Worm (Caenorhabditis elegans) whole organism, early embryonic: ENCODE data around the gene clec-19.

Source experiments
- B0310.2 ChIP-seq: sonication (generic microtip); optimal IDR thresholded peaks from 2 replicates; lab custom pipeline; 2016; ENCODE audit warnings: mild to moderate bottlenecking, missing genetic modification characterization, missing compliant biosample characterization
- F13C5.2 ChIP-seq: sonication (generic microtip); optimal IDR thresholded peaks from 2 replicates; lab custom pipeline; 2017; ENCODE audit warnings: mild to moderate bottlenecking, missing genetic modification characterization, inconsistent platforms, missing compliant biosample characterization
- aly-1 ChIP-seq: sonication (generic microtip); optimal IDR thresholded peaks from 2 replicates; lab custom pipeline; 2016; ENCODE audit warnings: missing genetic modification characterization, missing compliant biosample characterization
- ama-1 ChIP-seq: fragments of 150-350 bp; optimal IDR thresholded peaks from 2 replicates; lab custom pipeline; 2014
- ceh-13 ChIP-seq: fragments of 200-800 bp; sonication (Bioruptor generic); optimal IDR thresholded peaks from 2 replicates; lab custom pipeline; 2018; ENCODE audit warnings: mild to moderate bottlenecking, missing genetic modification characterization, missing compliant biosample characterization
- ceh-36 ChIP-seq: sonication (generic microtip); optimal IDR thresholded peaks from 2 replicates; lab custom pipeline; 2016; ENCODE audit warnings: missing genetic modification characterization, inconsistent platforms, missing compliant biosample characterization
- ets-7 ChIP-seq: sonication (generic microtip); optimal IDR thresholded peaks from 2 replicates; lab custom pipeline; 2016; ENCODE audit warnings: missing genotype, missing genetic modification characterization, missing compliant biosample characterization
- flt-1 ChIP-seq: fragments of 200-800 bp; sonication (Bioruptor generic); IDR thresholded peaks from 2 replicates; pipeline ENCODE4 v1.3.6; 2022; ENCODE audit warnings: missing genetic modification characterization, missing compliant biosample characterization
- hmbx-1 ChIP-seq: sonication (generic microtip); optimal IDR thresholded peaks from 2 replicates; lab custom pipeline; 2016; ENCODE audit warnings: mild to moderate bottlenecking, missing genetic modification characterization, missing compliant biosample characterization
- hmg-4 ChIP-seq: fragments of 200-800 bp; sonication (Bioruptor generic); optimal IDR thresholded peaks from 2 replicates; lab custom pipeline; 2018; ENCODE audit warnings: mild to moderate bottlenecking, missing genetic modification characterization, missing compliant biosample characterization
- hnd-1 ChIP-seq: sonication (generic microtip); optimal IDR thresholded peaks from 2 replicates; lab custom pipeline; 2016; ENCODE audit warnings: missing genetic modification characterization, missing compliant biosample characterization
- pes-1 ChIP-seq: fragments of 200-800 bp; sonication (Bioruptor generic); IDR thresholded peaks from 2 replicates; pipeline ENCODE4 v1.3.6; 2022; ENCODE audit warnings: missing genetic modification reagents, missing genetic modification characterization, missing compliant biosample characterization
- scrt-1 ChIP-seq: fragments of 200-800 bp; sonication (Bioruptor generic); IDR thresholded peaks from 2 replicates; pipeline ENCODE4 v1.3.6; 2022; ENCODE audit warnings: missing genetic modification characterization, missing compliant biosample characterization
- sea-1 ChIP-seq: fragments of 200-800 bp; sonication (Bioruptor generic); conservative IDR thresholded peaks from 2 replicates; pipeline ENCODE4 v1.3.6; 2022; ENCODE audit warnings: missing genetic modification characterization, missing compliant biosample characterization
- tbx-11 ChIP-seq: fragments of 200-800 bp; sonication (Bioruptor generic); IDR thresholded peaks from 2 replicates; pipeline ENCODE4 v1.3.6; 2022; ENCODE audit warnings: missing genetic modification characterization, missing compliant biosample characterization
- tbx-37 ChIP-seq: fragments of 200-800 bp; sonication (Bioruptor generic); conservative IDR thresholded peaks from 2 replicates; pipeline ENCODE4 v1.3.6; 2022; ENCODE audit warnings: missing genetic modification reagents, missing genetic modification characterization, missing compliant biosample characterization
- tra-4 ChIP-seq: sonication (generic microtip); optimal IDR thresholded peaks from 2 replicates; lab custom pipeline; 2017; ENCODE audit warnings: missing genetic modification characterization, missing compliant biosample characterization

The clec-19 gene

DNA sequence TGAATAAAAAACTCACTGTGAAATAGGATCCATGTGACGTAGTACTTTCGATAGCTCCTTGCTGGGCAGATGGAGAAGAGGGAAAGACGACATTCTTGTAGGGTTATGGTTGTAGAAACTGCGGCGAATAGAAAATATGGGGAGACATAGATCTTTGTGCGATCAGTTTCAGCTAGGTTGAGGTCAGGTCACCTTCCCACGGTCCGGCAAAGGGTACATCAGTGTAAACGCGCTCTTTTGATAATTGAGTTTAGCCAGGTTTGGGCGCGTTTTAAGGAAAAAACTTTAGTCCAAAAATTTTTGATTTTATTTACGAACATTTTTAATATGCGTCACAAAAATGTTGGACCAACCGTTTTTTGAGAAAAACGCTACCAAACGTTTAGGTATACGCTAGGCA lies 11.8 kb downstream of the clec-19 start, which contains the start of gene F36H5.17:
F36H5.17 (minus strand) TSS at position 101 of the 400 bp plus-strand sequence.
- TF ChIP-seq B0310.2 (tag; lab: Kevin White, UChicago) = no peak
- no peak for TF ChIP-seq tbx-11 (GFP tag; lab: Robert Waterston, UW)
- TF ChIP-seq ceh-36 (tag; lab: Kevin White, UChicago) = no peak
- TF ChIP-seq F13C5.2 (tag; lab: Kevin White, UChicago) = no peak

DNA sequence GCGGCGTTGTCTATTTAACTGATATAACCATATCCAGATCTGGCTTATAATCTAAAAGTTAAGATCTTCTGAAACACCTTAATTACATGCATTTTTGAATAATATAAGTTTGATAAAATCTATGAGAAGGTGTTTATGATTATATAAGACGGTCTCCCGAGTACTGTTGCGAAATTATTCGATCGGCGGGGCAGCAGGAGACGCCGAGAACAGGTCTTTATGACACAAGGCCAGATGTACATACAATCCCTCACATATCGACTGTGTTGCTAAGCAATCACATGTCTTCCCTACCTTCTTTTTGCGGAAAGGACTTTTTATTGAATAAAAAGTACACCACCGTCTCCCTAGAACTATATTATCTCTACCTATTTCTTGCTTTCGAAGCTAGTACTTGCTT lies 12.3 kb downstream of the clec-19 start, which contains the start of gene fbxb-53:
fbxb-53 (plus strand) TSS at position 301 of the 400 bp plus-strand sequence.
- no peak for TF ChIP-seq scrt-1 (GFP tag; lab: Robert Waterston, UW)
- no peak for TF ChIP-seq ets-7 (tag; lab: Kevin White, UChicago)
- TF ChIP-seq flt-1 (GFP tag; lab: Robert Waterston, UW) = no peak
- TF ChIP-seq ceh-36 (tag; lab: Kevin White, UChicago) = no peak
- TF ChIP-seq aly-1 (tag; lab: Kevin White, UChicago) = no peak
- no peak for TF ChIP-seq tbx-11 (GFP tag; lab: Robert Waterston, UW)
- no peak for TF ChIP-seq tra-4 (tag; lab: Kevin White, UChicago)

DNA sequence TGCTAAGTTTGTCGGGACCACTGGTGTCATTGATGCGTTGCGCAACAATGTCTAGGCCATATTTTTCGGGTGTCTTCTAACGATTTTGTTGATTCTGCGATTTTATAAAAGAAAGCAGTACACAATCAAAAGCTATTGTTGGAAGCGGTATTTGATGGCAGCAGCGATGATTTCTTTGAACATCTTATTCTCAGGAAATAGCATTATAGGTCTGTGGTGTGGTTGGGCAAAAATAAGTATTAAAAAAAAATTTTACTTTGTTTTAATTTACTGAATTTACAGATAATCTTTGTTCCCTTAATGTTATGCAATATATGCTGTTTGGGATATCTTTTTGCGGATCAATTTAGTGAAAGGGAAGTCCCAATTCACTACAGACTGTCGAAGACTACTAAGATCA lies 12.8 kb downstream of the clec-19 start, which contains the start of gene F36H5.10:
F36H5.10 (plus strand) TSS at position 301 of the 400 bp plus-strand sequence.
- TF ChIP-seq hnd-1 = no peak
- TF ChIP-seq F13C5.2 (tag; lab: Kevin White, UChicago) = no peak
- no peak for TF ChIP-seq pes-1 (GFP tag; lab: Robert Waterston, UW)
- TF ChIP-seq ceh-13 = no peak
- no peak for TF ChIP-seq aly-1 (tag; lab: Kevin White, UChicago)
- no peak for TF ChIP-seq hmg-4 (GFP tag; lab: Kevin White, UChicago)
- no peak for TF ChIP-seq tra-4 (tag; lab: Kevin White, UChicago)
- no peak for TF ChIP-seq tbx-37 (GFP tag; lab: Robert Waterston, UW)
- no peak for TF ChIP-seq ama-1 (lab: Kevin White, UChicago)
- no peak for TF ChIP-seq ceh-36 (tag; lab: Kevin White, UChicago)
- no peak for TF ChIP-seq hmbx-1 (tag; lab: Kevin White, UChicago)
- TF ChIP-seq scrt-1 (GFP tag; lab: Robert Waterston, UW) = no peak

DNA sequence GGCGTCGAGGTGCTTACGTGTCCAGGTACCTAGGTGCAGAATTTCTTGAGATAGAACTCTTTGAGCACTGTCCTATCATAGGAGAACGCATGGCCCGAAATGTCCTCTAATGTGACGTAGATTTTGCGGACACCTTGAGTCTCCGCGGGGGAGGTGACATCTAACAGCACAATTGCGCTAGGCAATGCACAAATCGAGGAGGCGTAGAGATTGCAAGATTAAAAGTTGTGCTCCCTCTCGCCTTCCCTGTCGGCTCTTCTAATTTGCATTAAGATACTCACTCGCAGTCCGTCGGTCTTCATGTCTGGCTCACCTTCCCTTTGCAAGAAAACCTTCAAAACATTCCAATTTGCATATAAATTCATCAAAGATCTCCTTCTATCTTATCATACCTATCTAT lies 15.3 kb downstream of the clec-19 start, which contains the start of gene F36H5.18:
F36H5.18 (plus strand) TSS at position 301 of the 400 bp plus-strand sequence.
- TF ChIP-seq pes-1 (GFP tag; lab: Robert Waterston, UW) = no peak
- TF ChIP-seq aly-1 (tag; lab: Kevin White, UChicago) = no peak

DNA sequence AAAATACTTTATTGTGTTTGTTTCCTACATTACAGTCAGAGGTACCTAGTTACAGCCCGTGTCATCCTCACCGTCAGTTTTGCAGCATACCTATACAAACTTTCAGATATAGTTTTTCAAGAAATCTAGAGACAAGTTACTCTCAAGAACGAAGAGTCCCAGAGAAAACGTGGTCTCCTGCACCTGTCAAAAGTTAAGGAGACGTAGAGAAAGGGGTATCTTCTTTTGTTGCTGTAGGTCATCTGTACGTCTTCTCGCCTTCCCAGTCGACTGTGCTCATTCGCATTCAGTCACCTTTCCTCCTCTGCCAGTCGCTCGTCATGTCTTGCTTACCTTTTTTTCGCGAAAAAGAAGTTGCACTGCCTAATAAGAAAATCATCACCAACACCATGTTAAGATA lies 17.3 kb downstream of the clec-19 start, which contains the start of gene F36H5.4:
F36H5.4 (plus strand) TSS at position 301 of the 400 bp plus-strand sequence.
- TF ChIP-seq ceh-36 (tag; lab: Kevin White, UChicago) (no peak), tbx-11 (GFP tag; lab: Robert Waterston, UW) (no peak), aly-1 (tag; lab: Kevin White, UChicago) (no peak), ceh-13 (no peak), scrt-1 (GFP tag; lab: Robert Waterston, UW) (no peak), ama-1 (lab: Kevin White, UChicago) (no peak), hmg-4 (GFP tag; lab: Kevin White, UChicago) (no peak), ets-7 (tag; lab: Kevin White, UChicago) (no peak), pes-1 (GFP tag; lab: Robert Waterston, UW) (no peak)

DNA sequence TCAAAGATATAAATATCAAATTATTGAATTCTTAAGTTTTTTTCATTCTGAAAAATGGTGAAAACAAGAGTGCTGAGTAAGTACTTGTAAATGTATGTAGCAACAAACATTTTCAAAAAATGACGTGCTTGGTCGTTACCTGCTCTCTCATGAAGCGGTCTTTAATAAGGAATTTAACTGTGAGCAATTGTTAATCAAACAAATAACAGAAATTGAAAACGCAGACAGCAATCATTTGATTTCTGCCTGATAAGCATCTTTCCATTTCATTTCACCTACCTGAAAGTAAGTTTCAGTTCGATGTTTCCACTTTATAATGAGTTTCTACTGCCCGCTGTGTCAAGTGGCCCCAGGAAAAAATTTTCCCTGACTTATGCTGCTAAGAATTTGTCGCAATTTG lies 18.8 kb downstream of the clec-19 start, which contains the start of gene math-28:
math-28 (plus strand) TSS at position 301 of the 400 bp plus-strand sequence.
- TF ChIP-seq pes-1 (GFP tag; lab: Robert Waterston, UW) (no peak), ets-7 (tag; lab: Kevin White, UChicago) (no peak), aly-1 (tag; lab: Kevin White, UChicago) (no peak), F13C5.2 (tag; lab: Kevin White, UChicago) (no peak), flt-1 (GFP tag; lab: Robert Waterston, UW) (no peak), B0310.2 (tag; lab: Kevin White, UChicago) (no peak), scrt-1 (GFP tag; lab: Robert Waterston, UW) (no peak), sea-1 (no peak), ceh-13 (no peak), tbx-37 (GFP tag; lab: Robert Waterston, UW) (no peak), hmg-4 (GFP tag; lab: Kevin White, UChicago) (no peak), hmbx-1 (tag; lab: Kevin White, UChicago) (no peak), ceh-36 (tag; lab: Kevin White, UChicago) (no peak), hnd-1 (no peak), tra-4 (tag; lab: Kevin White, UChicago) (no peak), ama-1 (lab: Kevin White, UChicago) (no peak)

DNA sequence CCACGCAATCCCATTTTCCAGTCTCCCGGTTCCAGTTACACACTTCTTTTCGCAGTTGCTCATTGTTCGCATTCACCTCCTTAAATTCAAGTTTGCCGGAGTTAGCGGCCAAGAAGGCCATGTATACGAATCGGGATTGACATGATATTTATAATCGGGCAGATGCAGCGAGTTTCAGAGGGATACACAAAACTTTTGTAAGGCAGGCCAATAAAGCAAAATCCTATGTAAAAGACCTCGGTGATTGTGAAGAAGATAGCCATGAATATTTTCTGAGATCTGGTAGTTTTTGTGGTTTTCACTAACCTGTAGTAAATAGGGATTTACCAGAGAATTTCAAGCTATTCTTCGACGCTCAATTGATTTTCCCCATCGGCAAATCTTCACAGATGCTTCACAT lies 22.4 kb downstream of the clec-19 start:
- TF ChIP-seq tra-4 (tag; lab: Kevin White, UChicago) = no peak
- TF ChIP-seq ceh-13 = no peak
- no peak for TF ChIP-seq tbx-37 (GFP tag; lab: Robert Waterston, UW)
- no peak for TF ChIP-seq flt-1 (GFP tag; lab: Robert Waterston, UW)
- TF ChIP-seq sea-1 = no peak
- no peak for TF ChIP-seq B0310.2 (tag; lab: Kevin White, UChicago)
- no peak for TF ChIP-seq aly-1 (tag; lab: Kevin White, UChicago)
- no peak for TF ChIP-seq hmg-4 (GFP tag; lab: Kevin White, UChicago)
- TF ChIP-seq ceh-36 (tag; lab: Kevin White, UChicago) = no peak
- TF ChIP-seq F13C5.2 (tag; lab: Kevin White, UChicago) = no peak
- no peak for TF ChIP-seq ets-7 (tag; lab: Kevin White, UChicago)
- TF ChIP-seq ama-1 (lab: Kevin White, UChicago) = no peak
- TF ChIP-seq tbx-11 (GFP tag; lab: Robert Waterston, UW) = no peak
- TF ChIP-seq scrt-1 (GFP tag; lab: Robert Waterston, UW) = no peak
